Worm (Caenorhabditis elegans): Measurements from ENCODE around the gene Y47D3A.32.

Y47D3A.32 gene

DNA sequence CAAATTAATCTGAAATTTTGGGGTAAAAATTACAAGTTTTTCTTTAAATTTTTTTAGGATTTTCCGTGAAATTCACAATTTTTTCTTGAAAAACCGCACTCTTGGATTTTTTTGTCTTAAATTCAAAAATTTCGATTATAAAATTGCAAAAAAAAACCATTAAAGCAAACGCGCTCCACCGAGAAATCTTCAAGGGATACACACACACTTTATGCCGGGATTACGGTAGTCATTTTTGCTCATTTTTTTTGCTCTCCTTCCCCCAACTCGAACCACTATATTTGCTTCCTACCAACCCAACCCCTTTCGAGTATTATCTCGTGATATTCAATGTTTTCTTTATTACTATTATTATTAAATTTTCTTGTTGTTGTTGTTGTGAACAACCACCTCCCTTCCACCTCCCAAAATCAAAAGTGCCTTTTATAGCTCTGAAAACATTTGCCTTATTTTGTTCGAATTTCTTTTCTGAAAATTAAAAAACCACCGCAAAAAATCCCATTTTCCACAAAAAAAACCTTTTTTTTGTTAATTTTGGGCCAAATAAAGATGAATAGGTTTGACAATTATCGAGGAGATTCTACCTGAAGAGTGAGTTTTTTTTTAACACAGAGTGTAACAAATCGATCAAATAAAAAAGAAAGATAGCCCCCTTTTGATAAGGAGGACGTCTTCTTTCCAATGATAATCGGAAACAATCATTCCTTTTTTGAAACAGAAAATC is at the start of gene Y47D3A.32:
Gene Y47D3A.32, plus strand, starts transcription at position 674 of the 724 bp plus-strand sequence.
- TF ChIP-seq dpff-1 (tag; optimal IDR thresholded peaks at IDR 0.05) (peak; percentile 65), B0336.3 (GFP tag; IDR thresholded peaks at IDR 0.05) (peak; percentile 59), tbp1 (GFP tag; optimal IDR thresholded peaks at IDR 0.05) (peak; percentile 4), nfyb-1 (GFP tag; IDR thresholded peaks at IDR 0.05) (peak; percentile 78), F52B5.7 (tag; optimal IDR thresholded peaks at IDR 0.05) (peak; percentile 44), Y95B8A.8 (GFP tag; IDR thresholded peaks at IDR 0.05) (peak; percentile 53; the same call in 1 of the 2 replicates), attf-3 (GFP tag; conservative IDR thresholded peaks at IDR 0.05) (no peak), cebp-2 (GFP tag; IDR thresholded peaks at IDR 0.05) (peak; percentile 86; the same call in 1 of the 2 replicates), Y53G8AR.9 (GFP tag; conservative IDR thresholded peaks at IDR 0.05) (peak; percentile 34; the same call in 1 of the 2 replicates), pbrm-1 (GFP tag; IDR thresholded peaks at IDR 0.05) (peak; percentile 33; the same call in 1 of the 2 replicates), atf-7 (tag; optimal IDR thresholded peaks at IDR 0.05) (no peak), ztf-25 (GFP tag; IDR thresholded peaks at IDR 0.05) (peak; percentile 59; the same call in 1 of the 2 replicates), chd-7 (tag; optimal IDR thresholded peaks at IDR 0.05) (peak; percentile 56), Y56A3A.18 (GFP tag; IDR thresholded peaks at IDR 0.05) (peak; percentile 76), athp-1 (tag; optimal IDR thresholded peaks at IDR 0.05) (peak; percentile 11), rcor-1 (GFP tag; IDR thresholded peaks at IDR 0.05) (no peak), madf-10 (tag; optimal IDR thresholded peaks at IDR 0.05) (no peak), cebp-1 (GFP tag; IDR thresholded peaks at IDR 0.05) (no peak), cebp-1 (tag; optimal IDR thresholded peaks at IDR 0.05) (peak; percentile 61), bed-1 (GFP tag; IDR thresholded peaks at IDR 0.05) (no peak), hsf-1 (GFP tag; IDR thresholded peaks at IDR 0.05) (peak; percentile 55; the same call in 1 of the 2 replicates), lin-35 (GFP tag; optimal IDR thresholded peaks at IDR 0.05) (peak in 1 of 3 experiments; percentile 12), dpl-1 (GFP tag; optimal IDR thresholded peaks at IDR 0.05) (no peak), attf-5 (GFP tag; optimal IDR thresholded peaks at IDR 0.05) (peak; percentile 36)

DNA sequence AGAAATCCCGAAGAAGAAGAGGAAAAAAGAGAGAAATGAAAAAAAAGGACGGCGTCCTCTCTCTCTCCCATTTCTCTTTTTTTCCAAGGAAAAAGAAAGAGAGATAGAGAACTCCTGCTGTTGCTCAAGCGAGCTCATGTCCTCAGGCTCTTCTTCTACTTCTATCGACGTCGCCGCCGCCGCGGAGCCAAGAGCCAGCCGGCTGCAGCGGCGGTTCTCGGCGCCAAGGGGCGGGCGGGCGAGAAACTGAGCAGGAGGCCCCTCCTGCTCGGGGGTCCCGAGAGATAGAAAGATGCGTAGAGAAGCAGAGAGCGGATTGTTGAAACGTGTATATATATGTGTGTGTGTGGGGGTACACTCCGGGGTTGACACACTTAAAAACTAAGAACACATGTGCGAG is 49.2 kb upstream of the Y47D3A.32 start:
- no peak for TF ChIP-seq athp-1 (tag; optimal IDR thresholded peaks at IDR 0.05)
- peak; percentile 27; the same call in 1 of the 2 replicates for TF ChIP-seq pbrm-1 (GFP tag; IDR thresholded peaks at IDR 0.05)
- TF ChIP-seq K11D2.4 (GFP tag; IDR thresholded peaks at IDR 0.05): 0 out of 2 replicates have a peak, but pooled peaks have one; percentile 34
- peak; percentile 54 for TF ChIP-seq mcd-1 (GFP tag; IDR thresholded peaks at IDR 0.05)
- TF ChIP-seq madf-10 (tag; optimal IDR thresholded peaks at IDR 0.05): peak; percentile 91
- peak; percentile 54 for TF ChIP-seq attf-5 (GFP tag; optimal IDR thresholded peaks at IDR 0.05)
- peak in 1 of 3 experiments; percentile 33 for TF ChIP-seq lin-35 (GFP tag; optimal IDR thresholded peaks at IDR 0.05)
- TF ChIP-seq egl-18 (GFP tag; IDR thresholded peaks at IDR 0.05): no peak
- TF ChIP-seq zfh-2 (GFP tag; conservative IDR thresholded peaks at IDR 0.05): peak; percentile 97
- TF ChIP-seq cebp-1 (GFP tag; IDR thresholded peaks at IDR 0.05): no peak
- TF ChIP-seq cebp-1 (tag; optimal IDR thresholded peaks at IDR 0.05): peak; percentile 52
- no peak for TF ChIP-seq aptf-3 (GFP tag; IDR thresholded peaks at IDR 0.05)
- TF ChIP-seq K12H6.12 (tag; optimal IDR thresholded peaks at IDR 0.05): peak; percentile 55
- TF ChIP-seq egrh-3 (GFP tag; IDR thresholded peaks at IDR 0.05): peak; percentile 98

DNA sequence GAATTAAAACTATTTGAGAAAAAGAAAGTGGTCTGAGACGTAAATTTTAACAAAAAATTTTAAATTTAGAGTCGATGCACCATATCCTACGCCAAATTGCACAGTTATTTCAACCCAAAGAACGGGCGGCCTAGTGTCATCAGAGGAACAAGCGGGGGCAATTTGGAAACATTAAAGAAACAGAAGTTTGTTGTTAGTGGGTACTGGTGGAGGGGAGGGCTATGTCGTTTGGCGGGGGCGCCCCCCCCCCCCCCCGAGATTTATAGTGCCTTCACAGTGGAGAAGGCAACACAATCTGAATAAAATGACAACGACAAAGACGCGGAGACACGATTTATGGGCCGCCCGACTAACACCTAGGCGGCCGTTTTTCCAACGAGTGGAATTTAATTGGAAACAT is 45.3 kb upstream of the Y47D3A.32 start:
- TF ChIP-seq nhr-90 (tag; optimal IDR thresholded peaks at IDR 0.05): no peak
- 0 out of 2 replicates have a peak, but pooled peaks have one; percentile 23 for TF ChIP-seq zfh-2 (GFP tag; conservative IDR thresholded peaks at IDR 0.05)

DNA sequence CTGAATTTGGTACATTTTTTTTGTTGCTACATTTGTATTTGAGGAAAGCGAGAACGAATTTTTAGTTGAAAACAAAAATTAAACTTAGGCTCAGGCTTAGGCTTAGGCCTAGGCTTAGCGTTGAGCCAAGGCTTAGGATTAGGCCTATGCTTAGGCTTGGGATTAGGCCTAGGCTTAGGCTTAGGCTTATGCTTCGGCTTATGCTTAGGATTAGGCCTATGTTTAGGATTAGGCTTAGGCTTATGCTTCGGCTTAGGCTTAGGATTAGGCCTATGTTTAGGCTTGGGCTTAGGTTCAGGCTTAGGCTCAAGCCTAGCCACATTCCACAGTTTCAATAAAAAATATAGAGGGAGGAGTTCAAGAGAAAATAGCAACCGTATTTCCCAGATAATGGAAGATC is 44.4 kb upstream of the Y47D3A.32 start:
- TF ChIP-seq ztf-3 (GFP tag; optimal IDR thresholded peaks at IDR 0.05) (no peak), madf-3 (GFP tag; IDR thresholded peaks at IDR 0.05) (no peak), F57C9.4 (tag; optimal IDR thresholded peaks at IDR 0.05) (no peak), C06A6.2 (GFP tag; conservative IDR thresholded peaks at IDR 0.05) (no peak), lsy-27 (tag; optimal IDR thresholded peaks at IDR 0.05; ENCODE audit: borderline replicate concordance, insufficient read depth) (no peak), tlf-1 (GFP tag; optimal IDR thresholded peaks at IDR 0.05) (no peak), bed-2 (GFP tag; IDR thresholded peaks at IDR 0.05) (no peak), ZK185.1 (tag; optimal IDR thresholded peaks at IDR 0.05; ENCODE audit: poor library complexity, severe bottlenecking) (no peak), lsl-1 (GFP tag; optimal IDR thresholded peaks at IDR 0.05) (no peak), lir-1 (GFP tag; conservative IDR thresholded peaks at IDR 0.05) (no peak), B0336.3 (GFP tag; IDR thresholded peaks at IDR 0.05) (no peak), nfyb-1 (GFP tag; IDR thresholded peaks at IDR 0.05) (no peak), lin-26 (GFP tag; IDR thresholded peaks at IDR 0.05) (no peak), aptf-3 (GFP tag; IDR thresholded peaks at IDR 0.05) (no peak)

Measured in whole organism, young adult.